Worm (Caenorhabditis elegans) whole organism, L4/young adult: Measurements from ENCODE around the gene srz-83.

Experiments used
- W03F9.2 ChIP-seq: fragments of 150-350 bp; optimal IDR thresholded peaks from 2 replicates; lab custom pipeline; 2014; ENCODE audit warnings: missing biosample characterization, missing genetic modification characterization
- dao-5 ChIP-seq: sonication (generic microtip); optimal IDR thresholded peaks from 2 replicates; lab custom pipeline; 2016; ENCODE audit warnings: missing genotype, missing genetic modification characterization, moderate library complexity, missing compliant biosample characterization
- him-1 ChIP-seq: sonication (generic microtip); optimal IDR thresholded peaks from 2 replicates; lab custom pipeline; 2016; ENCODE audit warnings: missing genotype, missing genetic modification reagents, missing genetic modification characterization, missing compliant biosample characterization

DNA sequence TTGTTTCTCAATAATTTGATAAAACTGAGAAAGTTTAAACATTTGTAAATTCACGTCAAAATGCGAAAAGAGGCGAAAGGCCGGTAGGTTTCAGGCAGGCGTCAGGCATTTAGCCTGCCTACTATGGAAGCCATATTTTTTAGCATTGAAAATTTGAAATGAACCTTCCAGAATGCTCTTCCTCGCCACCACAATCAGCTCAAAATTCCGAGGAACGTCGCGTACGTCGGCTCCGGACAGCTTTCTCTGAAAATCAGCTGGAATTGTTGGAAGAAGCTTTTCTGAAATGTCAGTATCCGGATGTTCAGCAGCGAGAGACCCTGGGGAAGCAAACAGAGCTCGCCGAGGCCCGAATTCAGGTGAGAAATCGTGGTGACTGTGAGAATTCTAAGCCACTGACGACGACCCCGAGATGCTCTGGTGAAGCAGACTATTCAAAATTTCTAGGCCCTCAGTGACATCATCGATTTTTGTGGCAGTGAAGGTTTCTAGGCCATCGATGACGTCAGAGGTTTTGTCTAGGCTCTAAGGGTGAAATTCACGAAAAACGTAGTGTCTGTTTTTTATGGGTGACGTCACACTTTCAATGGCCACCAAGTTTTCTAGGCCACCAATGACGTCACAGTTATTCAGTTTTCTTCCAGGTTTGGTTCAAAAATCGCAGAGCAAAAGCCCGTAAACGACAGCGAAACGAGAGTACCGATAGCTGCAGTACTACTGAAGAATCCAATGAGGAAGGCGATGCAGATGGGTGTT lies 2.1 kb upstream of the srz-83 start:
- TF ChIP-seq W03F9.2 (tag; lab: Kevin White, UChicago) = no peak
- TF ChIP-seq dao-5 (tag; lab: Kevin White, UChicago) = no peak
- TF ChIP-seq him-1 (tag; lab: Kevin White, UChicago) = no peak
